Worm (Caenorhabditis elegans) whole organism, late embryonic: ENCODE data around the gene ctsa-1.1.

ENCODE experiments used
- K02D7.2 ChIP-seq: sonication (generic microtip); optimal IDR thresholded peaks from 2 replicates; lab custom pipeline; 2017; ENCODE audit warnings: mild to moderate bottlenecking, missing genetic modification characterization, missing compliant biosample characterization
- Y22D7AL.16 ChIP-seq: sonication (generic microtip); optimal IDR thresholded peaks from 2 replicates; lab custom pipeline; 2016; ENCODE audit warnings: missing genetic modification characterization, missing compliant biosample characterization
- ceh-18 ChIP-seq: sonication (generic microtip); optimal IDR thresholded peaks from 2 replicates; lab custom pipeline; 2016; ENCODE audit warnings: missing genetic modification characterization, missing compliant biosample characterization
- ceh-19 ChIP-seq: fragments of 200-800 bp; sonication (Bioruptor generic); optimal IDR thresholded peaks from 2 replicates; lab custom pipeline; 2018; ENCODE audit warnings: mild to moderate bottlenecking, missing genetic modification characterization, missing compliant biosample characterization
- ceh-2 ChIP-seq: sonication (generic microtip); optimal IDR thresholded peaks from 2 replicates; lab custom pipeline; 2016; ENCODE audit warnings: missing genotype, missing genetic modification characterization, missing compliant biosample characterization
- ceh-22 ChIP-seq: sonication (generic microtip); optimal IDR thresholded peaks from 2 replicates; lab custom pipeline; 2017; ENCODE audit warnings: missing biosample characterization, missing genetic modification characterization
- ceh-24 ChIP-seq: sonication (generic microtip); optimal IDR thresholded peaks from 2 replicates; lab custom pipeline; 2016; ENCODE audit warnings: mild to moderate bottlenecking, missing genetic modification characterization, missing compliant biosample characterization
- ceh-31 ChIP-seq: sonication (generic microtip); optimal IDR thresholded peaks from 2 replicates; lab custom pipeline; 2016; ENCODE audit warnings: missing genetic modification characterization, missing compliant biosample characterization
- dmd-4 ChIP-seq: sonication (generic microtip); optimal IDR thresholded peaks from 2 replicates; lab custom pipeline; 2016; ENCODE audit warnings: borderline replicate concordance, missing genetic modification characterization, missing compliant biosample characterization
- elt-2 ChIP-seq: sonication (generic microtip); optimal IDR thresholded peaks from 2 replicates; lab custom pipeline; 2016; ENCODE audit warnings: missing genetic modification reagents, missing genetic modification characterization, missing compliant biosample characterization
- elt-4 ChIP-seq: sonication (generic microtip); optimal IDR thresholded peaks from 2 replicates; lab custom pipeline; 2016; ENCODE audit warnings: missing genetic modification characterization, missing compliant biosample characterization
- ets-4 ChIP-seq: sonication (generic microtip); optimal IDR thresholded peaks from 2 replicates; lab custom pipeline; 2016; ENCODE audit warnings: missing genetic modification characterization, missing compliant biosample characterization
- fax-1 ChIP-seq: sonication (generic microtip); optimal IDR thresholded peaks from 2 replicates; lab custom pipeline; 2016; ENCODE audit warnings: missing genotype, missing genetic modification characterization, missing compliant biosample characterization
- fkh-6 ChIP-seq: sonication (generic microtip); optimal IDR thresholded peaks from 2 replicates; lab custom pipeline; 2016; ENCODE audit warnings: missing genetic modification characterization, missing compliant biosample characterization
- gmeb-2 ChIP-seq: sonication (generic microtip); optimal IDR thresholded peaks from 2 replicates; lab custom pipeline; 2016; ENCODE audit warnings: missing genetic modification characterization, inconsistent platforms, missing compliant biosample characterization
- hlh-15 ChIP-seq: sonication (generic microtip); optimal IDR thresholded peaks from 2 replicates; lab custom pipeline; 2016; ENCODE audit warnings: missing genetic modification characterization, missing compliant biosample characterization
- lim-6 ChIP-seq: sonication (generic microtip); optimal IDR thresholded peaks from 2 replicates; lab custom pipeline; 2016; ENCODE audit warnings: missing genetic modification characterization, missing compliant biosample characterization
- lin-11 ChIP-seq: fragments of 200-800 bp; sonication (Bioruptor generic); optimal IDR thresholded peaks from 2 replicates; lab custom pipeline; 2018; ENCODE audit warnings: mild to moderate bottlenecking, missing genetic modification characterization, missing compliant biosample characterization
- mec-3 ChIP-seq: sonication (generic microtip); optimal IDR thresholded peaks from 2 replicates; lab custom pipeline; 2016; ENCODE audit warnings: borderline replicate concordance, missing genetic modification characterization, missing compliant biosample characterization
- nhr-11 ChIP-seq: fragments of 150-350 bp; optimal IDR thresholded peaks from 2 replicates; lab custom pipeline; 2014; ENCODE audit warnings: missing biosample characterization, missing genetic modification characterization
- nhr-232 ChIP-seq: sonication (generic microtip); optimal IDR thresholded peaks from 2 replicates; lab custom pipeline; 2016; ENCODE audit warnings: missing genetic modification characterization, missing compliant biosample characterization
- npax-4 ChIP-seq: sonication (generic microtip); optimal IDR thresholded peaks from 2 replicates; lab custom pipeline; 2016; ENCODE audit warnings: missing genetic modification characterization, missing compliant biosample characterization
- odd-2 ChIP-seq: sonication (generic microtip); optimal IDR thresholded peaks from 2 replicates; lab custom pipeline; 2017; ENCODE audit warnings: antibody characterized with exemption, mild to moderate bottlenecking, missing genetic modification characterization, missing compliant biosample characterization
- pat-9 ChIP-seq: fragments of 200-800 bp; sonication (Bioruptor generic); optimal IDR thresholded peaks from 2 replicates; lab custom pipeline; 2018; ENCODE audit warnings: mild to moderate bottlenecking, missing genetic modification characterization, moderate library complexity, missing compliant biosample characterization
- pax-1 ChIP-seq: fragments of 150-350 bp; optimal IDR thresholded peaks from 2 replicates; lab custom pipeline; 2014; ENCODE audit warnings: missing biosample characterization, missing genetic modification characterization
- pha-4 ChIP-seq: fragments of 150-350 bp; optimal IDR thresholded peaks from 2 replicates; lab custom pipeline; 2018; ENCODE audit warnings: missing biosample characterization, missing genetic modification reagents, missing genetic modification characterization
- pqm-1 ChIP-seq: sonication (generic microtip); optimal IDR thresholded peaks from 2 replicates; lab custom pipeline; 2016; ENCODE audit warnings: missing genetic modification characterization, missing compliant biosample characterization
- ref-2 ChIP-seq: sonication (generic microtip); optimal IDR thresholded peaks from 2 replicates; lab custom pipeline; 2016; ENCODE audit warnings: missing genetic modification characterization, missing compliant biosample characterization
- rnt-1 ChIP-seq: sonication (generic microtip); optimal IDR thresholded peaks from 2 replicates; lab custom pipeline; 2016; ENCODE audit warnings: missing genetic modification characterization, missing compliant biosample characterization
- sox-4 ChIP-seq: sonication (generic microtip); optimal IDR thresholded peaks from 2 replicates; lab custom pipeline; 2017; ENCODE audit warnings: mild to moderate bottlenecking, missing genetic modification characterization, inconsistent platforms, missing compliant biosample characterization
- unc-42 ChIP-seq: sonication (generic microtip); optimal IDR thresholded peaks from 2 replicates; lab custom pipeline; 2016; ENCODE audit warnings: missing genotype, missing genetic modification characterization, missing compliant biosample characterization
- unc-55 ChIP-seq: sonication (generic microtip); optimal IDR thresholded peaks from 2 replicates; lab custom pipeline; 2017; ENCODE audit warnings: missing biosample characterization, missing genetic modification reagents, missing genetic modification characterization
- ztf-16 ChIP-seq: sonication (generic microtip); optimal IDR thresholded peaks from 2 replicates; lab custom pipeline; 2017; ENCODE audit warnings: missing genetic modification characterization, missing compliant biosample characterization

ctsa-1.1 gene

ce11 chrII:4767612-4768011 is 30.2 kb downstream of the ctsa-1.1 start:
- no peak for TF ChIP-seq ceh-31 (tag; lab: Kevin White, UChicago)
- no peak for TF ChIP-seq unc-42 (tag; lab: Kevin White, UChicago)

DNA sequence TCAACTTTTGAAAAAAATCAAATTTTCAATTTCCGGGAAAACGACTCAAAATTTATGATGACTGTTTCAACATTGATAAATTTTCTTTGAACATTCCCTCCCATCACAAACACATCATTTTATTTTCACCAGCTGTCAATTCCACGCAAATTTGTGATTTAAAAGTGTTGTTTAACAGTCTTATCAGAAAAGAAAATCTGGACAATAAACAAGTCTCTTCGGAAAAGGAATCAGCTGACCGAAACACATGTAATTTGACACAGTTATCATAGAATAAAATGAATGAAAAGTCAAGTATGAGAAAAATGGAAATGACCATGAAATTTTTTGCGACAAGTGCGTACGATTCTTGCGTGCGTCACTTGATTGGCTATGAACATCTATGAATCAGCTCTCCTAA is 31.6 kb downstream of the ctsa-1.1 start:
- TF ChIP-seq Y22D7AL.16 (tag; lab: Kevin White, UChicago) (no peak), K02D7.2 (tag; lab: Kevin White, UChicago) (no peak)

DNA sequence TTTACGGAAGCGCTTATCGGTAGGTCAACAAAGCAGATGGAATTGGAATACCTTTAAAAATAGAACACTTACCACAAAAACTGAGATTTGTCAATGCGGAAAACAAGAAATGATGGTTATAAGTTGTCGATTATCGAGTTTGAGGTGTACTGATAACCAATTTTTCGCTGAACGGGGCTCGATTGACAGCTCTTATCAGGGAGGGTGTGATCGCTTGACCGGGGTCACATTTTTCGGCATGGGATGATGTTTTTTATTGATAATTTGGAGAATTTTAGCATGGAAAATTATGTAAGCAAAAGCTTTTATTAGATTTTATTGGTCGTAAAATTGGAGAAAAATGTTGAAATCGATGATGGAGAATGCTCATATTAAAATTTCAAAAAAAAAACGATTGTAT is 32.4 kb downstream of the ctsa-1.1 start:
- TF ChIP-seq elt-2: peak; percentile 97
- TF ChIP-seq ref-2 (tag; lab: Kevin White, UChicago): no peak
- TF ChIP-seq elt-4: no peak
- TF ChIP-seq ceh-24 (tag; lab: Kevin White, UChicago): no peak
- no peak for TF ChIP-seq hlh-15 (tag; lab: Kevin White, UChicago)
- TF ChIP-seq ets-4: no peak
- no peak for TF ChIP-seq ceh-2 (tag; lab: Kevin White, UChicago)
- no peak for TF ChIP-seq nhr-232
- no peak for TF ChIP-seq rnt-1

DNA sequence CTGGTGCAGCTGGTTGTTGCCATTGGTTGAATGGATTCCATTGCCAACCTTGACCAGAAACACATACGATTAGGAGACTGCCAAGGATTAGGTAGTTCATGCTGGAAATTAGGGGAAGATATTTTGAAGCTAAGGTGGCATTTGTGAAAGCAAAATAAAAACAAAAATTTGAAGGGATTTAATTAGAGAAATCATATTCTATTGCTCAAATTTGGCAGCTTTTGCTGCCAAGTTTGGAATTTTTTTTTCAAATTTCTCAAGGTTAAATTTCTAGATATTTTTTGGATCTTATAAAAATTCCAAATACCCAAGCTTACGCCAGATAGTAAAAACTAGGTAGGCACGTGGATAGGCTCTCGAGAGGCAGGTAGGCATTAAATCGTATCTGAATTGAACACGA is 33.8 kb downstream of the ctsa-1.1 start, which contains the start of gene F26G1.5:
TSS of gene F26G1.5 (minus strand) at position 101 of the 400 bp plus-strand sequence.
- TF ChIP-seq odd-2 (tag; lab: Kevin White, UChicago): no peak
- TF ChIP-seq rnt-1: no peak
- TF ChIP-seq lim-6: no peak
- no peak for TF ChIP-seq elt-4
- no peak for TF ChIP-seq fkh-6
- TF ChIP-seq nhr-232: no peak
- no peak for TF ChIP-seq ceh-18 (tag; lab: Kevin White, UChicago)
- TF ChIP-seq hlh-15 (tag; lab: Kevin White, UChicago): no peak
- TF ChIP-seq pax-1 (tag; lab: Kevin White, UChicago): no peak
- TF ChIP-seq npax-4: no peak
- no peak for TF ChIP-seq pqm-1 (tag; lab: Kevin White, UChicago)
- TF ChIP-seq ceh-22 (tag; lab: Kevin White, UChicago): no peak
- no peak for TF ChIP-seq lin-11 (tag; lab: Kevin White, UChicago)
- TF ChIP-seq nhr-11 (tag; lab: Kevin White, UChicago): no peak
- TF ChIP-seq pat-9: no peak
- no peak for TF ChIP-seq ceh-31 (tag; lab: Kevin White, UChicago)
- no peak for TF ChIP-seq unc-55 (GFP tag; lab: Kevin White, UChicago)
- TF ChIP-seq ets-4: no peak
- no peak for TF ChIP-seq ceh-24 (tag; lab: Kevin White, UChicago)
- no peak for TF ChIP-seq pha-4

ce11 chrII:4772441-4772840 is 35.0 kb downstream of the ctsa-1.1 start:
- TF ChIP-seq nhr-232 (no peak), elt-2 (peak; percentile 13)

DNA sequence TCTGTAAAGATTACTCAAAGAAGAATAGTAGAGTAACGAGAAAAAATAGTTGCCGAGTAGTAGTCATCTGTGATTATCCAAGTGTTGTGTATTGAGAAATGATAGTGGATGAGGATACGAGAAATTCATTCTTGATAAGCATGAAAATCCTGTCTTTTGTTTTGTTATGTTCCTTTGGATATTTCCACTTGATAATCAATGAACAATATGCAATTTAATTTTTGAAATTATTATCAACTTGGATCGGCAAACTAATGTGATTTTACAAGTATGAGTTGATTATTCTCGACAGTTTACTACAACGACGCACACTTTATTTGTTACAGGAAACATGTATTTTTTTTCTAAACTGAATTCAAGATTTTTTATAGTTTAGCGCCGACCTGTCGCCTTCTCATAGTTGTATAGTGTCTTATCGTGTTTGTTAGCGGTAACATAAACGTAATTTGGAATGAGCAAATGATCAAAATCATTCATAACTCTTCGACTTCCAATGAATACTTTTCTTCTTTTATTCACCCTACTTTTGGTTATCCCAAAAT is 36.5 kb downstream of the ctsa-1.1 start, which contains the start of the genes F26G1.9 and F26G1.10:
TSS of gene F26G1.9 (minus strand) at position 101 of the 542 bp plus-strand sequence.
TSS of gene F26G1.10 (plus strand) at position 492 of the 542 bp plus-strand sequence.
- TF ChIP-seq elt-4: no peak
- no peak for TF ChIP-seq fax-1 (tag; lab: Kevin White, UChicago)
- no peak for TF ChIP-seq dmd-4 (tag; lab: Kevin White, UChicago)
- no peak for TF ChIP-seq ztf-16 (tag; lab: Kevin White, UChicago)
- no peak for TF ChIP-seq sox-4 (tag; lab: Kevin White, UChicago)
- no peak for TF ChIP-seq ceh-19 (GFP tag; lab: Kevin White, UChicago)
- no peak for TF ChIP-seq lin-11 (tag; lab: Kevin White, UChicago)
- no peak for TF ChIP-seq pqm-1 (tag; lab: Kevin White, UChicago)
- no peak for TF ChIP-seq ceh-24 (tag; lab: Kevin White, UChicago)
- no peak for TF ChIP-seq mec-3 (tag; lab: Kevin White, UChicago)
- TF ChIP-seq gmeb-2 (tag; lab: Kevin White, UChicago): no peak
